Worm (Caenorhabditis elegans) whole organism, early embryonic: Measurements from ENCODE around the gene str-39.

Experiments
- B0310.2 ChIP-seq: sonication (generic microtip); optimal IDR thresholded peaks from 2 replicates; lab custom pipeline; 2016; ENCODE audit warnings: mild to moderate bottlenecking, missing genetic modification characterization, missing compliant biosample characterization
- F13C5.2 ChIP-seq: sonication (generic microtip); optimal IDR thresholded peaks from 2 replicates; lab custom pipeline; 2017; ENCODE audit warnings: mild to moderate bottlenecking, missing genetic modification characterization, inconsistent platforms, missing compliant biosample characterization
- aly-1 ChIP-seq: sonication (generic microtip); optimal IDR thresholded peaks from 2 replicates; lab custom pipeline; 2016; ENCODE audit warnings: missing genetic modification characterization, missing compliant biosample characterization
- ama-1 ChIP-seq: fragments of 150-350 bp; optimal IDR thresholded peaks from 2 replicates; lab custom pipeline; 2014
- ceh-13 ChIP-seq: fragments of 200-800 bp; sonication (Bioruptor generic); optimal IDR thresholded peaks from 2 replicates; lab custom pipeline; 2018; ENCODE audit warnings: mild to moderate bottlenecking, missing genetic modification characterization, missing compliant biosample characterization
- ceh-36 ChIP-seq: sonication (generic microtip); optimal IDR thresholded peaks from 2 replicates; lab custom pipeline; 2016; ENCODE audit warnings: missing genetic modification characterization, inconsistent platforms, missing compliant biosample characterization
- ets-7 ChIP-seq: sonication (generic microtip); optimal IDR thresholded peaks from 2 replicates; lab custom pipeline; 2016; ENCODE audit warnings: missing genotype, missing genetic modification characterization, missing compliant biosample characterization
- flt-1 ChIP-seq: fragments of 200-800 bp; sonication (Bioruptor generic); IDR thresholded peaks from 2 replicates; pipeline ENCODE4 v1.3.6; 2022; ENCODE audit warnings: missing genetic modification characterization, missing compliant biosample characterization
- hmbx-1 ChIP-seq: sonication (generic microtip); optimal IDR thresholded peaks from 2 replicates; lab custom pipeline; 2016; ENCODE audit warnings: mild to moderate bottlenecking, missing genetic modification characterization, missing compliant biosample characterization
- hmg-4 ChIP-seq: fragments of 200-800 bp; sonication (Bioruptor generic); optimal IDR thresholded peaks from 2 replicates; lab custom pipeline; 2018; ENCODE audit warnings: mild to moderate bottlenecking, missing genetic modification characterization, missing compliant biosample characterization
- hnd-1 ChIP-seq: sonication (generic microtip); optimal IDR thresholded peaks from 2 replicates; lab custom pipeline; 2016; ENCODE audit warnings: missing genetic modification characterization, missing compliant biosample characterization
- pes-1 ChIP-seq: fragments of 200-800 bp; sonication (Bioruptor generic); IDR thresholded peaks from 2 replicates; pipeline ENCODE4 v1.3.6; 2022; ENCODE audit warnings: missing genetic modification reagents, missing genetic modification characterization, missing compliant biosample characterization
- scrt-1 ChIP-seq: fragments of 200-800 bp; sonication (Bioruptor generic); IDR thresholded peaks from 2 replicates; pipeline ENCODE4 v1.3.6; 2022; ENCODE audit warnings: missing genetic modification characterization, missing compliant biosample characterization
- sea-1 ChIP-seq: fragments of 200-800 bp; sonication (Bioruptor generic); conservative IDR thresholded peaks from 2 replicates; pipeline ENCODE4 v1.3.6; 2022; ENCODE audit warnings: missing genetic modification characterization, missing compliant biosample characterization
- tbx-11 ChIP-seq: fragments of 200-800 bp; sonication (Bioruptor generic); IDR thresholded peaks from 2 replicates; pipeline ENCODE4 v1.3.6; 2022; ENCODE audit warnings: missing genetic modification characterization, missing compliant biosample characterization
- tbx-37 ChIP-seq: fragments of 200-800 bp; sonication (Bioruptor generic); conservative IDR thresholded peaks from 2 replicates; pipeline ENCODE4 v1.3.6; 2022; ENCODE audit warnings: missing genetic modification reagents, missing genetic modification characterization, missing compliant biosample characterization
- tra-4 ChIP-seq: sonication (generic microtip); optimal IDR thresholded peaks from 2 replicates; lab custom pipeline; 2017; ENCODE audit warnings: missing genetic modification characterization, missing compliant biosample characterization

str-39 gene

DNA sequence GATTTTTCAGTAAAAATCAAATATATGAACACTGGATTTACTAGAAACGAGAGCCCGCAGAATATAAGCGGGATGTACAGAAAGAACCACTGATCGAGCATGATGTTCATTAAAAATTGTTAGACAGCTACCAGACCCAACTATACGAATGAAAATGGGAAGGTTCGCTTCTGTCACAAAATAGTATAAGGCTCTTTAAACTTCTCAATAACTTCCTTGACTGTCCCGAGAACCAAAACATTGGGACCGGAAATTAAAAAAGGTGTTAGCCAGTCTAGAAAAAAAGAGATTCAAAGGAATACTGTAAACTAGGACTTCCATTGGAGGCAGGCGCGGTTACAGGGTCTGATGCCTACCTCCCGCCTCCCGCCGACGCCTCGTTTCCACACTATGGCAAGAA is 21.9 kb downstream of the str-39 start, which contains the start of gene srj-55:
Gene srj-55, minus strand, starts transcription at position 101 of the 400 bp plus-strand sequence.
- TF ChIP-seq hmbx-1 (no peak), tbx-11 (GFP tag; lab: Robert Waterston, UW) (no peak), B0310.2 (tag; lab: Kevin White, UChicago) (no peak), hnd-1 (tag; lab: Kevin White, UChicago) (no peak), hmg-4 (GFP tag; lab: Kevin White, UChicago) (no peak), ceh-36 (tag; lab: Kevin White, UChicago) (no peak), scrt-1 (no peak), pes-1 (GFP tag; lab: Robert Waterston, UW) (no peak), ets-7 (tag; lab: Kevin White, UChicago) (no peak), tra-4 (tag; lab: Kevin White, UChicago) (no peak), aly-1 (tag; lab: Kevin White, UChicago) (no peak), sea-1 (no peak), tbx-37 (GFP tag; lab: Robert Waterston, UW) (no peak), ama-1 (lab: Kevin White, UChicago) (no peak), F13C5.2 (tag; lab: Kevin White, UChicago) (no peak), ceh-13 (GFP tag; lab: Kevin White, UChicago) (no peak), flt-1 (no peak)

DNA sequence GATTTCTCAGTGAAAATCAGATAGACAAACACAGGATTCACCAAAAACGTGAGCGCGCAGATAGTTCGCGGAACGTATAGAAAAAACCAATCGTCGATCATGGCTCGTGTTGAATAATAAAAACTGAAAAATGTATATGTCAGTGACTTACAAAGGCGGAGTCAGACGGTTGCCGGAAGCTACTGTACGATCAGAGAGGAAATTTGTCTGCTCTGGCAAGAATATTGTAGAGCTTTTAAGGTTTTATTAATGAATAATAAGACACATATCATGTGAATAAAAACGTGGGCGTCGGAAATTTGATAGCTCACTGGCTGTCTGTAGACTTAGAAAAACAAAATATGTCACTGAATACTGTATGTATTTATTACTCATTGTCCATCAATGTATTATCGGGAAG is 24.2 kb downstream of the str-39 start, which contains the start of gene srj-57:
Gene srj-57, minus strand, starts transcription at position 101 of the 400 bp plus-strand sequence.
- TF ChIP-seq hmbx-1 (no peak), ceh-36 (tag; lab: Kevin White, UChicago) (no peak), tra-4 (tag; lab: Kevin White, UChicago) (no peak), B0310.2 (tag; lab: Kevin White, UChicago) (no peak), scrt-1 (no peak), aly-1 (tag; lab: Kevin White, UChicago) (no peak), ets-7 (tag; lab: Kevin White, UChicago) (no peak), flt-1 (no peak), ceh-13 (GFP tag; lab: Kevin White, UChicago) (no peak), F13C5.2 (tag; lab: Kevin White, UChicago) (no peak), sea-1 (no peak), hmg-4 (GFP tag; lab: Kevin White, UChicago) (no peak), hnd-1 (tag; lab: Kevin White, UChicago) (no peak), tbx-11 (GFP tag; lab: Robert Waterston, UW) (no peak), tbx-37 (GFP tag; lab: Robert Waterston, UW) (no peak), ama-1 (lab: Kevin White, UChicago) (no peak), pes-1 (GFP tag; lab: Robert Waterston, UW) (no peak)

DNA sequence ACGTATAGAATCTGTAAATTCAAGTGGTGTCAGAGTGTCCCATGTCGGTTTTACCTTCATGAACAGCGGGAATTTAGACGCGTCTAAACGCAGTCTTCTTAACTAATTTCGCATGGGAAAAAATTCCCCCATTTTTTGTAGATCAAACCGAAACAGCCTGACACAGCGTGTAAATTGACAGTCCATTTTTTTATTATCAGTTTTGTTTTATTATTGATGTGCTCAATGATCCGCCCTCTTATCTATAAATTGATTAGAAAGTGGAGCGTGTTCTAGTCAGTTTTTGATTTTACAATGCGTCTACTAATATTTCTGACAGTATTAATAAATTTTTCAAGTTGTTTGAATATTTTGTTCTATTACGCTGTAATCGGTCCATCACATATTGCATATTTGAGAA is 30.6 kb downstream of the str-39 start, which contains the start of gene ugt-53:
Gene ugt-53, plus strand, starts transcription at position 273 of the 400 bp plus-strand sequence.
- no peak for TF ChIP-seq pes-1 (GFP tag; lab: Robert Waterston, UW)
- no peak for TF ChIP-seq aly-1 (tag; lab: Kevin White, UChicago)
- TF ChIP-seq hmbx-1 = no peak
- TF ChIP-seq ets-7 (tag; lab: Kevin White, UChicago) = no peak
- TF ChIP-seq tbx-37 (GFP tag; lab: Robert Waterston, UW) = no peak
- no peak for TF ChIP-seq hmg-4 (GFP tag; lab: Kevin White, UChicago)

DNA sequence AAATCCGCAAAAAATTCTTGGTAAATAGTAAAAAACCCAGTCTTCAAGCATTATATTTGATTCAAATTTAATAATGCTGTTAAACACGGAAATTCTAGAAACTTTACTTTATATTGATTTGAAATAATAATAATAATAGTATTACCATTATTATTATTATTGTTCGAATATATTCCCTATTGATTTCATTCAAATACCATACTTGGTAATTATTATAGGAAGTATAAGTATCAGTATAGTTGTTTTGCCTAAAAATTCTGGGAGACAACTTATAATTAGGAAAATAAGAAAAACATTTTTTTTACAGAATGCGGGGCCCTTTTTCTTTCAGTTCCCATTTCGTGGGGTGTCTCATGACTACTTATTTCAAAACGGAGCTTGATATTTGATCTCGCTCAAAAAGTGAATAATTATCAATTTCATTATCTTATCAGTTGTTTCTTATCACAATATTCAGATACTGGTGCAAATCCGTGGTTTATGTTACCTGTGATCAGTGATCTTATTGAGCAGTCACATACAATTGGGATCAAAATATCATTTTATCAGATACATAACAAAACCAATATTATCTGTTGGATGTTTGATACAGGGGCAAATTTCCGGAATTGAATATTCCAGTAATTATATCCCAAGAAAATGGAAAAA is 31.3 kb downstream of the str-39 start, which contains the start of gene srj-49:
Gene srj-49, minus strand, starts transcription at position 51 of the 648 bp plus-strand sequence.
- TF ChIP-seq sea-1 (no peak), tra-4 (tag; lab: Kevin White, UChicago) (no peak), ceh-36 (tag; lab: Kevin White, UChicago) (no peak), ceh-13 (GFP tag; lab: Kevin White, UChicago) (no peak), scrt-1 (no peak), hnd-1 (tag; lab: Kevin White, UChicago) (no peak), tbx-11 (GFP tag; lab: Robert Waterston, UW) (no peak), flt-1 (no peak), hmg-4 (GFP tag; lab: Kevin White, UChicago) (no peak), B0310.2 (tag; lab: Kevin White, UChicago) (no peak), aly-1 (tag; lab: Kevin White, UChicago) (no peak), ama-1 (lab: Kevin White, UChicago) (no peak), tbx-37 (GFP tag; lab: Robert Waterston, UW) (no peak), hmbx-1 (no peak)

DNA sequence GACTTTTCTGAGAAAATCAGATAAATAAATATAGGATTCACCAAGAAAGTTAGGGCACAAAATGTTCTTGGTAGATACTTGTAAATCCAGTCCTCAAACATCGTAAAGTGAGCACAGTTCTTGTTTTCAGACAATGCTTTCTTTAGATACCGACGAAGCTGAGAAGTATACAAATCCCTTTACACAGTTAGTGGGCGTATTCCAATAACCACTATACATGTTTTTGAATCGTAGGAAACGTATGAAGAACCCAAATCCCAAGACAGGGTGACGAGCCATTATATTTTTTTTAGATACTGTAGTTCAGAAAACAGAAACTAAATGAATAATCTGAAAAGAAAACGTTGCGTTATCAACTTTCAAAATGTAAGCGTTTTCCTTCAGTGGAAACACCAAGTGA is 33.9 kb downstream of the str-39 start, which contains the start of gene srj-44:
Gene srj-44, minus strand, starts transcription at position 101 of the 400 bp plus-strand sequence.
- no peak for TF ChIP-seq aly-1 (tag; lab: Kevin White, UChicago)
- no peak for TF ChIP-seq tbx-37 (GFP tag; lab: Robert Waterston, UW)
- no peak for TF ChIP-seq ceh-36 (tag; lab: Kevin White, UChicago)
- TF ChIP-seq sea-1 = no peak
- no peak for TF ChIP-seq hmbx-1
- TF ChIP-seq B0310.2 (tag; lab: Kevin White, UChicago) = no peak
- TF ChIP-seq ceh-13 (GFP tag; lab: Kevin White, UChicago) = no peak
- TF ChIP-seq tbx-11 (GFP tag; lab: Robert Waterston, UW) = no peak
- no peak for TF ChIP-seq scrt-1
- no peak for TF ChIP-seq ets-7 (tag; lab: Kevin White, UChicago)
- TF ChIP-seq hmg-4 (GFP tag; lab: Kevin White, UChicago) = no peak
- no peak for TF ChIP-seq flt-1
- TF ChIP-seq F13C5.2 (tag; lab: Kevin White, UChicago) = no peak
- no peak for TF ChIP-seq hnd-1 (tag; lab: Kevin White, UChicago)

DNA sequence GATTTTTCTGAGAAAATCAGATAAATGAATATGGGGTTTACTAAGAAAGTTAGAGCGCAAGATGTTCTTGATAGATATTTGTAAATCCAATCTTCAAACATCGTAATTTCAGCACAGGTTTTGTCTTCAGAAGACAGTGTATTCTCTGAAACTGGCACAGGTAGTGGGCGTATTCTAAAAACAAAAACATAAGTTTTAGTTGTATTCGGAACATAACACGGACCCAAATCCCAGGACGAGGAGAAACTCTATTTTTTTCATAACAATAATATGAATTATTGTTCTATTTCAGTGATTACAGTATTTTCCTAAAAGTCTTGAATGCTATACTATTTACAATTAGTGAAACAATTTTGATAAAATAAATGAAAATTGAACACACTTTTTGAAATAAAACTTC is 43.2 kb downstream of the str-39 start, which contains the start of gene srj-45:
Gene srj-45, minus strand, starts transcription at position 101 of the 400 bp plus-strand sequence.
- TF ChIP-seq ets-7 (tag; lab: Kevin White, UChicago) (no peak), B0310.2 (tag; lab: Kevin White, UChicago) (no peak)

DNA sequence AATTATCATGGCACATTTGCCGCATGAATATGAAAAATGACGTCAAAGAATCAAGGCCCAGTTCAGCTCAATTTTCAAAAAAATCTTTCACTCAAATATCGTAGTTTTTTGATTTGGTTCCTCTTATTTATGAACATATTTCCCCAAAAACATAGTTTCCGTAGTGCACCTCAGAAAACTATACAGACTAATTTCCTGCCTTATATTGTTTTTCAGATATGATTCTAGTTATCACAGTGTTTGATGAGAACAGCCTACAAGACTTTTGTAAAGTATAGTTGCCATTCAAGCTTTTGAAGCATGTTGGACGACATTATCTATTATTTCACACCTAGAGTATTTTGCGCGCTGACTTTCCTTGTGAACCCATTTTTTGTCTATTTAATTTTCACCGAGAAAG is 47.0 kb downstream of the str-39 start, which contains the start of gene srj-50:
Gene srj-50, plus strand, starts transcription at position 301 of the 400 bp plus-strand sequence.
- TF ChIP-seq scrt-1 (no peak), ceh-36 (tag; lab: Kevin White, UChicago) (no peak), F13C5.2 (tag; lab: Kevin White, UChicago) (no peak), ceh-13 (GFP tag; lab: Kevin White, UChicago) (no peak), tbx-11 (GFP tag; lab: Robert Waterston, UW) (no peak), hmg-4 (GFP tag; lab: Kevin White, UChicago) (no peak), B0310.2 (tag; lab: Kevin White, UChicago) (no peak), ets-7 (tag; lab: Kevin White, UChicago) (no peak), aly-1 (tag; lab: Kevin White, UChicago) (no peak)
